Worm (Caenorhabditis elegans): ENCODE results near the gene BE10.5.

The BE10.5 gene

DNA sequence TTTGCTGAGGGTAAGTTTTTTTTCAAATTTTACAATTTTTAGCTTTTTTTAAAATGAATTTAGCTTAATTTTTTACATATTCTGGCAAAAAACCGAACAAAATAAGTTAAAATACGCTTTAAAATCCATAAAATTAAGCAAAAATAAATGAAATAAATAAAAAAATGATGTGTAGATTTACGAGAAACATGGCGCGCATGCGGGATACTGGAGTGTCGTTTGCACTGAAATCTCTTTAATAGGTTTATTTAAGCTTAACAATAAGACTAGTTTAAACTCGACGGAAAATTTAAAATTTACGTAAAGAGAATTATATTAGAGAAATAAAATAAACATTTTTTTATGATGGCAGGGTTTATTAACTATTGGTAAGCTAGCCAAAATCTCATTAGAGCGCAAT, 14.7 kb upstream of the BE10.5 start:
- TF ChIP-seq lsy-2 (tag; optimal IDR thresholded peaks at IDR 0.05) (peak in 1 of 2 experiments; percentile 47), aly-2 (tag; optimal IDR thresholded peaks at IDR 0.05) (no peak), nhr-237 (tag; optimal IDR thresholded peaks at IDR 0.05) (no peak), crh-2 (tag; optimal IDR thresholded peaks at IDR 0.05) (no peak), unc-55 (GFP tag; optimal IDR thresholded peaks at IDR 0.05) (peak; percentile 46), lin-13 (GFP tag; optimal IDR thresholded peaks at IDR 0.05) (peak; percentile 3), mbf-1 (tag; optimal IDR thresholded peaks at IDR 0.05) (no peak)

DNA sequence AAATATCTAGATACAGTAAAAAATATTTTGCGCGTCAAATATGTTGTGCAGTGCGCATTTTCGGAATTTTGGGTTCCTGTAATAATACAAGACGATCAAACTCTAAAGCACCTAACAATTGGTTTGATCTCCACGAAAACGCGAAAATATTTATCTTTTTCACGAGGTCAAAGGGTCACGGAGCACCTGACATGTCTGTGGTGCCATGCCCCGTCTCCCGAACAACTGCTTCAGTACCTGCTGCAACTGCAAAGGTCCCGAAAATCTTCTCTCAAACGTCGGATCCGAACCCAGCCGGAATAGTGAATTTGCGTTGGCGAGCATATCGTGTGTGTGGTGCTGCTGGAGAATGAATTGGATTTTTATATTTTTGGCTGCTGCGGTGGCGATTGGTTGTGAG, 13.3 kb upstream of the BE10.5 start, which contains the start of the genes Y37D8A.2 and Y37D8A.25:
Gene Y37D8A.2, plus strand, starts transcription at position 285 of the 400 bp plus-strand sequence.
Gene Y37D8A.25, minus strand, starts transcription at position 345 of the 400 bp plus-strand sequence.
- no peak for TF ChIP-seq nhr-11 (tag; optimal IDR thresholded peaks at IDR 0.05)
- no peak for TF ChIP-seq crh-2 (tag; optimal IDR thresholded peaks at IDR 0.05)
- peak; percentile 1 for TF ChIP-seq nhr-129 (tag; optimal IDR thresholded peaks at IDR 0.05)
- no peak for TF ChIP-seq unc-39 (tag; optimal IDR thresholded peaks at IDR 0.05)

DNA sequence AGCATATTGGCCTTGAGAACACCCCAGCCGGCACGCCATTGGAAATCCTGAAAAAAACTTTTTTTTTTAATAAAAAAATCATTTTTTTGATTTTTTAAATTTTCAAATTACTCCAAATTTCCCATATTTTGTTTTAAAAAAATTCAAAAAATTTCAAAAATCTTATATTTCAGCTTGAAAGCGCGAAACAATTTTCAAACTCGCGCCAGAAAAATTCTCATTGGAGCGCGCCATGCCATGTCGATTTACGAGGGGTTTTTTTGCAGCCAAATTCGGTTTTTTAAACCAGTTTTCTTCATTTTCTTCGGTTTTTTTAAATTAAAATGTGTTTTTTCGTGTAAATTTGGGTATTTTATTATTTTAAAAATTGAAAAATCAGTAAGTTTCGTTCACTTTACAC, 12.5 kb upstream of the BE10.5 start:
- no peak for TF ChIP-seq Y55F3AM.14 (GFP tag; optimal IDR thresholded peaks at IDR 0.05)
- TF ChIP-seq sma-3 (GFP tag; optimal IDR thresholded peaks at IDR 0.05), result no peak
- TF ChIP-seq nhr-12 (tag; optimal IDR thresholded peaks at IDR 0.05), result no peak
- no peak for TF ChIP-seq nhr-77 (tag; optimal IDR thresholded peaks at IDR 0.05)
- no peak for TF ChIP-seq dmd-4 (tag; optimal IDR thresholded peaks at IDR 0.05)

DNA sequence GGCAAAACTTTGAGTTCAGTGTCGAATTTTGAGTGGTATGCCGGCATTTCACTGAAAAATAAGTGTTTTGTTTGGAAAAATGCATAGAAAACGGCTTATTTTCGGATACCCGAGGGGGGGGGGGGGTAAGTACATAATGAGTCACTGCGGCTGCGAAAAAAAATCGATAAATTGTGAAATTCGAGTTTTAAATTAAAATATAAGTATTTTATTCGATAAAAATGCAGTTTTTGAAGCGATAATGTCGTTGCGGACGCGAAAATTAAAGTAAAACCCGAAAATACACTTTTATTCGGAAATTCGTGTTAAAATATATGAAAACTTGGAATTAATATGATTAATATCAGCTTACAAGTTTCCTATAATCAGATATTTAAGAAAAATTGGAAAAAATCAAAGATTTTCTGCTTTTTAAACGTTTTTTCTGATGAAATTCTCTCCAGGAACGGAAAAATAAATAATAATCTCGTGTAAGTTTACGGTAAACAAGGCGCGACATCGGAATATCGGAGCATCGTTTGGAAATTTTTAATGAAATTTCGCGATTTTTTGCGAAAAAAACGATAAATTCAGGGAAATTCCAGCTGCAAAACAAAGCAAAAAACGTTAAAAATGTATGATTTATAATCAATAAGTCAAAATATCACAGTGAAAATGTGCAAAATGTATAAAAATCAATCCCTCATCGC, 11.6 kb upstream of the BE10.5 start, which contains the start of gene arx-5:
Gene arx-5, minus strand, starts transcription at position 51 of the 689 bp plus-strand sequence.
- TF ChIP-seq skn-1 (tag; optimal IDR thresholded peaks at IDR 0.05) (no peak), ama-1 (optimal IDR thresholded peaks at IDR 0.05) (peak; percentile 11), unc-55 (GFP tag; optimal IDR thresholded peaks at IDR 0.05) (peak; percentile 32), lsy-2 (tag; optimal IDR thresholded peaks at IDR 0.05) (peak; percentile 19 to 44), egl-27 (tag; optimal IDR thresholded peaks at IDR 0.05) (no peak), gmeb-1 (tag; optimal IDR thresholded peaks at IDR 0.05) (peak; percentile 31), R02D3.7 (tag; optimal IDR thresholded peaks at IDR 0.05) (peak; percentile 86), C34F6.9 (tag; optimal IDR thresholded peaks at IDR 0.05) (peak; percentile 33), sem-4 (tag; optimal IDR thresholded peaks at IDR 0.05) (peak; percentile 4)

DNA sequence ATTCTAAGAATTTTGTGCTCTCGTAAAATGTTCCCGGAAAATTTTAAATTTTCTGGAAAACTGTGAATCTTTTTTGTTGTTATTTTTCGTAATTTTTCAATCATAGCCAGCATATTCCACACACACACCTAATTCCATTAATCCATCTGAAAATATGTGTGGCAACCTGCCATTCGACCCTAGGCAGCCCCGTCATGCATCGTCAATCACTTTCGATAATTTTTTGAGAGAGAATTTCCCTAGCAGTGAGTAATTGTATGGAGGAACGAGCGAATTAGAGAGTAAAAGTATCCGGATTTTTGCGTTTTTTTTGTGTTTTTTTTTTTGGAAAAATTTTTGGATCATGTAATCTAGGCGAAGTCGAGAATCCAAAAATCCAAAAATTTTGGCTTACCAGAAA, 6.6 kb upstream of the BE10.5 start, which contains the start of gene BE10.4:
Gene BE10.4, plus strand, starts transcription at position 301 of the 400 bp plus-strand sequence.
- TF ChIP-seq sma-3 (GFP tag; optimal IDR thresholded peaks at IDR 0.05) (no peak), sem-4 (tag; optimal IDR thresholded peaks at IDR 0.05) (no peak), ama-1 (optimal IDR thresholded peaks at IDR 0.05) (no peak), ceh-82 (tag; optimal IDR thresholded peaks at IDR 0.05) (no peak), ztf-4 (tag; optimal IDR thresholded peaks at IDR 0.05) (no peak), nhr-6 (tag; optimal IDR thresholded peaks at IDR 0.05) (no peak), C34F6.9 (tag; optimal IDR thresholded peaks at IDR 0.05) (no peak), dmd-4 (tag; optimal IDR thresholded peaks at IDR 0.05) (no peak), mdl-1 (tag; optimal IDR thresholded peaks at IDR 0.05) (no peak), gmeb-1 (tag; optimal IDR thresholded peaks at IDR 0.05) (no peak), mab-5 (tag; optimal IDR thresholded peaks at IDR 0.05) (no peak), skn-1 (tag; optimal IDR thresholded peaks at IDR 0.05) (no peak), nhr-11 (tag; optimal IDR thresholded peaks at IDR 0.05) (no peak)

DNA sequence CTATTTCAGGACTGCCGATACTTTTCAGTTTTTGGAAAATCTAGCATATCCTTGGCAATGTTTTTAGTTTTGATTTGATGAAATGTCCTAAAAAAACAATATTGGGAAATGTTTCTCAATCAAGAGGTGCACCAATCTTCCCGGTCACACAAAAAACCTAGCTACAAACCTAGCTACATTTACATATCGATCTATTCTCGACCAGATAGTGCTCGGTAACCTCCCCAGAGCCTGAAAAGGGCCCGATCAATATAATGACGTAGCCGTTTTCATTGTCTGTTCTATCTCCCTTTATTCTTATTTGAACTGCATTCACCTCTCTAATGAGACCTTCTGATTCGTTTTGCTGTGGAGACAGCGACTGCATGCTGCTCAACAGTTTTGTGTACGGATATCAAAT, 1.1 kb upstream of the BE10.5 start, which contains the start of gene BE10.3:
Gene BE10.3, plus strand, starts transcription at position 301 of the 400 bp plus-strand sequence.
- TF ChIP-seq nhr-23 (tag; optimal IDR thresholded peaks at IDR 0.05) (no peak), sma-3 (GFP tag; optimal IDR thresholded peaks at IDR 0.05) (no peak), ztf-4 (tag; optimal IDR thresholded peaks at IDR 0.05) (no peak), aly-2 (tag; optimal IDR thresholded peaks at IDR 0.05) (no peak), ztf-11 (tag; optimal IDR thresholded peaks at IDR 0.05) (no peak), C34F6.9 (tag; optimal IDR thresholded peaks at IDR 0.05) (no peak), unc-62 (GFP tag; optimal IDR thresholded peaks at IDR 0.05) (no peak), sma-9 (GFP tag; optimal IDR thresholded peaks at IDR 0.05) (no peak), sma-9 (tag; optimal IDR thresholded peaks at IDR 0.05) (no peak), unc-39 (tag; optimal IDR thresholded peaks at IDR 0.05) (no peak)

All from whole organism, L2 larva.